Worm (Caenorhabditis elegans): ENCODE results near the gene R05D3.3.

R05D3.3 gene

DNA sequence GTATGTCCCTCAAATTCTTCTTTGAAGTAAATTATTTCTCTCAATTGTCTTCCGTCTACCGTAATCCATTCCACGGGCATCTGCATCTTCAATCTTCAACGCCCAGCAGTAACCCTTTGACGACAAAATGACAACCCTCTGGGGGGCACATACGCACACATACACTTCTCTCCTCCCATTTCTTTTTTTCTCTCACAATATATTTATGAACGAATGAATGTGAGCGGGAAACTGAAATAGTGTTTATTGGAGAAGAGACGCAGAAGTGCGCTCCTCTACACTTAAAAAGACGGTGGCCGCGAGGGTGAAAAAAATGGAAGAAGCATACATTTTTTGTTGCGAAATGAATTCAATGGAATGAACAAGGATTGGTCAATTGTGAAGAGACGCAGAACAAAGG lies 48.2 kb downstream of the R05D3.3 start:
- TF ChIP-seq flt-1 (GFP tag; IDR thresholded peaks at IDR 0.05) (peak; percentile 69; the same call in 1 of the 2 replicates), klf-2 (GFP tag; conservative IDR thresholded peaks at IDR 0.05) (no peak), cog-1 (tag; optimal IDR thresholded peaks at IDR 0.05) (peak; percentile 13), ztf-23 (GFP tag; IDR thresholded peaks at IDR 0.05) (peak; percentile 98), T22C8.4 (GFP tag; IDR thresholded peaks at IDR 0.05) (no peak)

- no peak for TF ChIP-seq T22C8.4 (GFP tag; IDR thresholded peaks at IDR 0.05)
- no peak for TF ChIP-seq ztf-23 (GFP tag; IDR thresholded peaks at IDR 0.05)
- no peak for TF ChIP-seq tab-1 (GFP tag; IDR thresholded peaks at IDR 0.05)
- TF ChIP-seq ztf-29 (GFP tag; IDR thresholded peaks at IDR 0.05): no peak
- no peak for TF ChIP-seq klf-2 (GFP tag; conservative IDR thresholded peaks at IDR 0.05)
- TF ChIP-seq cog-1 (tag; optimal IDR thresholded peaks at IDR 0.05): no peak
These were observed 49.7 kb downstream of the R05D3.3 start for ce11 chrIII:8413501-8413900.
